Worm (Caenorhabditis elegans) whole organism, early embryonic: ENCODE data around the gene twk-7.

Source experiments
- B0310.2 ChIP-seq: sonication (generic microtip); optimal IDR thresholded peaks from 2 replicates; lab custom pipeline; 2016; ENCODE audit warnings: mild to moderate bottlenecking, missing genetic modification characterization, missing compliant biosample characterization
- F13C5.2 ChIP-seq: sonication (generic microtip); optimal IDR thresholded peaks from 2 replicates; lab custom pipeline; 2017; ENCODE audit warnings: mild to moderate bottlenecking, missing genetic modification characterization, inconsistent platforms, missing compliant biosample characterization
- ama-1 ChIP-seq: fragments of 150-350 bp; optimal IDR thresholded peaks from 2 replicates; lab custom pipeline; 2014
- ets-7 ChIP-seq: sonication (generic microtip); optimal IDR thresholded peaks from 2 replicates; lab custom pipeline; 2016; ENCODE audit warnings: missing genotype, missing genetic modification characterization, missing compliant biosample characterization
- hmbx-1 ChIP-seq: sonication (generic microtip); optimal IDR thresholded peaks from 2 replicates; lab custom pipeline; 2016; ENCODE audit warnings: mild to moderate bottlenecking, missing genetic modification characterization, missing compliant biosample characterization
- hnd-1 ChIP-seq: sonication (generic microtip); optimal IDR thresholded peaks from 2 replicates; lab custom pipeline; 2016; ENCODE audit warnings: missing genetic modification characterization, missing compliant biosample characterization
- scrt-1 ChIP-seq: fragments of 200-800 bp; sonication (Bioruptor generic); IDR thresholded peaks from 2 replicates; pipeline ENCODE4 v1.3.6; 2022; ENCODE audit warnings: missing genetic modification characterization, missing compliant biosample characterization

DNA sequence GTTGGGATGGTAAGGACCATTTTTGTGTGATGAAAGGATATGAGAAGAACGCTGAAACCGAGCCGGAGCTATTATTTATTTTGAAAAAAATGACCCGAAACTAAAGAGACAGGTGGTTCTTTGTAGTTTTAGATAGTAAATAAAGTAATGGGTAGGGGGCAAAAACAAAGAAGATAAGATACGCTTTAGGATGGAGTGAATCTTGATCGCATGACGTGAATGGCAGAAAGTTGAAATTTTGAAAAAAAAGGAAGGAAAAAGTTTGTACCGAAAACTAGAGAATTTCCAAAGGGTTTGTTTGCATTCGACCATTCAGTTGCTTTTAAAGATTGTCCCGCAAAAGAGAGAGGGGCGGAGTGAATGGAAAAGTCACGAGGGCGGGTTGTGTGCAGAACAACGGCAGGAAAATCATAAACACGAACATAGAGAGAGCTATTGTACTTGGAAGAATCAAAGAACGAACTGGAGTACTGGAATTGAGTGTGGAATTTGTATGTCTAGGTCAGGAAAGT is 10.4 kb upstream of the twk-7 start, which contains the start of gene F22B7.9:
- TF ChIP-seq ama-1 (lab: Kevin White, UChicago) (no peak), scrt-1 (no peak), ets-7 (tag; lab: Kevin White, UChicago) (no peak), hmbx-1 (no peak), hnd-1 (no peak), F13C5.2 (tag; lab: Kevin White, UChicago) (no peak), B0310.2 (tag; lab: Kevin White, UChicago) (no peak)
